Fruit fly (Drosophila melanogaster): Measurements from ENCODE around the gene CG43707.
A peak's percentile ranks its signal among the peaks of the same experiment; 100 is the strongest.

Gene CG43707

DNA sequence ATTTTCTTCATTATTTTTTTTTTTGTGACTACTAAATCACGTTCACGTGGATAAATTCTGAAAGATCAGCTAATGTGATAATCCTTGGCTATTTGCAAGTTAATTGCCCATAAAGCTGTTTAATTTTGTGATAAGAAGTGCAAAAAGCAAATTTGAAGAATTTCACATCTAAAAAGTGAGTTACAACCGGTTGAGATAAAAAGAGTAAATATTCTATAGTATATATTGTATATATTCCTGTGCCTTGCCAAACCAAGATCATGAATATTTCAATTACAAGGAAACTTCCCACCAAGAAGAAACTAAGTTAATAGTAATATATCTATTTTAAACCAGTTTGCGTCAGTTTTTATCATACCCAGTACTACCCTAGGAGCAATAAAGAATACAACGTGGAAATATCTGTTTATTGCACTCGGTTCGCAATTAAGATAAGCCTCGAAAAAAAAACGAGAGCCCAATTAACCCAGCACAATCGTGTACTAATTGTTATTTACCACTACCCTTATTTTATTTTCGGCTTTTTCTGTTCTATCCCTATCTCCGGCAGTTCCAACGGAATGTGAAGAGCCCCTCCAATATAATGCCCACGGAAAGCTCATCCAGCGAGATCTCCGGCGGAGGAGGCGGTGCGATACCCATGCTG is 22.2 kb downstream of the CG43707 start:
- TF ChIP-seq jim (GFP tag; optimal IDR thresholded peaks at IDR 0.05) (no peak), CrebA (GFP tag; optimal IDR thresholded peaks at IDR 0.05; ENCODE audit: borderline replicate concordance) (peak; percentile 4), usp (GFP tag; optimal IDR thresholded peaks at IDR 0.05) (no peak), HLH106 (tag; optimal IDR thresholded peaks at IDR 0.05) (peak; percentile 42), woc (GFP tag; optimal IDR thresholded peaks at IDR 0.05) (no peak), h (GFP tag; optimal IDR thresholded peaks at IDR 0.05) (no peak), Dif (GFP tag; optimal IDR thresholded peaks at IDR 0.05; ENCODE audit: partially characterized antibody) (no peak), dsf (GFP tag; optimal IDR thresholded peaks at IDR 0.05; ENCODE audit: borderline replicate concordance) (no peak), pan (optimal IDR thresholded peaks at IDR 0.05) (peak; percentile 16), Rel (GFP tag; optimal IDR thresholded peaks at IDR 0.05) (no peak), Rel (tag; optimal IDR thresholded peaks at IDR 0.05) (peak; percentile 32), br (GFP tag; optimal IDR thresholded peaks at IDR 0.05) (peak; percentile 2), foxo (GFP tag; optimal IDR thresholded peaks at IDR 0.05) (peak in 1 of 2 experiments; percentile 18), Sp1 (GFP tag; optimal IDR thresholded peaks at IDR 0.05) (peak; percentile 46)

DNA sequence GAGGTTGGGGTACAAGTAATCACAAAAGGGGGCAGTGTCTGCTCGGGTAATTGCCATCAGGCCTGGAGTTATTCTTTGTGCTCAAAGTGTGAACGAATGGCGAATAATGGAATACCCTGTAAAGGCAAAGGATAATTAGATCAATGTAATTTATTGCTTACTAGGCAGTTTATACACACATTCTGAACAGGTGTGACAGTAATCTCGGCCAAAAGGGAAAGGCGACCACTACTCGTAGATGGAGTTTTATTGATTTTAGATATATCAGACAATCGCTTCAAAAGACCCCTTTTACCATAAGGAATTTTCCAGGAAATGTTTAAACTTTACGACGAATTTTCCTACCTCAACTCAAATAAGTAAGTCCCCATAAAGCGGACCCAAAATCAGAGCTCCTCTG is 23.5 kb downstream of the CG43707 start:
- TF ChIP-seq Myc (optimal IDR thresholded peaks at IDR 0.05) (no peak), fru (GFP tag; optimal IDR thresholded peaks at IDR 0.05) (peak; percentile 38), CG9705 (GFP tag; optimal IDR thresholded peaks at IDR 0.05) (no peak), woc (GFP tag; optimal IDR thresholded peaks at IDR 0.05) (peak; percentile 54)

DNA sequence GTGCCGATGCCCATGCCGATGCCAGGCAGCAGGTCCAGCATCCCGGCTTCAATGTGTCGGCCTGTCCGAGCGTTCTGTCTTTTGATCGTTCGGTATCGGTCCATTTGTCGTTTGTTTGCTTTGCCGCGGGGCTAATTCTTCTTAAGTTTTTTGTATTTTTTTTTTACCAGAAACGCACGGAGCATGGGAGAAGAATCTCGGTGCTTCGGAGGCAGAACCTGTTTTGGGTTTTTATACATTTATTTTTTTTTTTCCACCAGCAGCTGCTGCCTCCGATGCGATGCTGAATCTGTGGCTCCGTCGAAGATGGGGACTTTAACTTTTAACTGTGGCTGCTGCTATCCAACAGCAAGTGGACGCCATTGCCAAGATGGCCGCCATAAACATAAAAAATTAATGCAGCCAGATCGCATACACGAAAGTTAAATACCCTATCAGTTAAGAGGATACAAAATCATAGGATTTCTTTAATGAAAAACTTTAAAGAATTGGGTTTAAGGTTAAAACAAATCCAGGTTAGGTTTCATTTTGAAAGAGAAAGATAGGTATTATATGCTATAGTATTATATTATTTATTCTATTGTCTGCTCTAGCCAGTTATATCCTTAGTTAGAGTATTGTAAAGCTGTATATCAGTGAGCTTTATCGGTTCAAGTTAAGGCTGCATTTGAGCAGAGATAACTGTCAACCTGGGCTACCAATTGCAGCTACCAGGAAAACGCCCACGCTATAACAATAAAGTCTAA is 24.2 kb downstream of the CG43707 start:
- TF ChIP-seq CG9705 (GFP tag; optimal IDR thresholded peaks at IDR 0.05) (peak; percentile 27), br (GFP tag; optimal IDR thresholded peaks at IDR 0.05) (peak; percentile 61), h (GFP tag; optimal IDR thresholded peaks at IDR 0.05) (peak; percentile 62), foxo (GFP tag; optimal IDR thresholded peaks at IDR 0.05) (peak in 1 of 2 experiments; percentile 66), woc (GFP tag; optimal IDR thresholded peaks at IDR 0.05) (peak; percentile 59), psq (GFP tag; optimal IDR thresholded peaks at IDR 0.05) (peak; percentile 69), Rel (GFP tag; optimal IDR thresholded peaks at IDR 0.05) (peak; percentile 6), Rel (tag; optimal IDR thresholded peaks at IDR 0.05) (peak; percentile 49), lola (GFP tag; optimal IDR thresholded peaks at IDR 0.05) (no peak), CrebA (GFP tag; optimal IDR thresholded peaks at IDR 0.05; ENCODE audit: borderline replicate concordance) (peak; percentile 74), Myc (optimal IDR thresholded peaks at IDR 0.05) (no peak), OdsH (GFP tag; optimal IDR thresholded peaks at IDR 0.05) (peak; percentile 83), Dfd (GFP tag; optimal IDR thresholded peaks at IDR 0.05) (no peak), Abd-B (GFP tag; optimal IDR thresholded peaks at IDR 0.05) (no peak), dmrt93B (GFP tag; optimal IDR thresholded peaks at IDR 0.05) (peak; percentile 8), Sp1 (GFP tag; optimal IDR thresholded peaks at IDR 0.05) (peak; percentile 80), fru (GFP tag; optimal IDR thresholded peaks at IDR 0.05) (peak; percentile 62), CG32264 (GFP tag; optimal IDR thresholded peaks at IDR 0.05) (no peak), brk (GFP tag; optimal IDR thresholded peaks at IDR 0.05) (peak; percentile 35), sage (GFP tag; optimal IDR thresholded peaks at IDR 0.05) (no peak), HLH106 (tag; optimal IDR thresholded peaks at IDR 0.05) (peak; percentile 62), dsf (GFP tag; optimal IDR thresholded peaks at IDR 0.05; ENCODE audit: borderline replicate concordance) (no peak), ey (GFP tag; optimal IDR thresholded peaks at IDR 0.05) (peak; percentile 58), tai (GFP tag; optimal IDR thresholded peaks at IDR 0.05) (peak; percentile 3), Hr78 (GFP tag; optimal IDR thresholded peaks at IDR 0.05) (no peak), Vsx2 (GFP tag; optimal IDR thresholded peaks at IDR 0.05; ENCODE audit: partially characterized antibody) (peak; percentile 31), Hnf4 (GFP tag; optimal IDR thresholded peaks at IDR 0.05) (peak; percentile 58), dl (GFP tag; optimal IDR thresholded peaks at IDR 0.05; ENCODE audit: insufficient read depth in 1 of 2, partially characterized antibody in 2 of 2) (peak in 1 of 2 experiments; percentile 34), rgr (GFP tag; optimal IDR thresholded peaks at IDR 0.05) (peak; percentile 50)
